Worm (Caenorhabditis elegans): Measurements from ENCODE around the gene srd-41.

DNA sequence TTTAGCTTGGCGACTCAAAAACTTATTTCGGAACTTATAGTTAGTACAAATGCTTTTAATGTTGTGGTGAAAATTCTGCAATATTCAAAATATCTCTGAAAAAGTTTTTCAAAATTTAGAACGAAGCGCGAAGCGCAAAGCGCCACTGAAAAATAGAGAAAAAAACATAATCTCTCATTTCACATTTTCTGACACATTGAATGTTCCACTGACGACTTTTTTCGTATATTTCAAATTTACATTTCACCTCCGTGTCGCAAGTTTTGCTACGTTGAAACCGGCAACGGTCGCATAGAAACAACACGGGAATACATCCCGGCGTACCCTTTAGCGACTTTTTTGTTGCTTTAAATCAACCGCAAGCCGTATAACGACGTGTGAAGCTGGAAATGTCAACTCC is 21.8 kb downstream of the srd-41 start, which contains the start of gene F42F12.14:
- no peak for TF ChIP-seq aly-2 (tag; optimal IDR thresholded peaks at IDR 0.05)
- TF ChIP-seq ztf-11 (tag; optimal IDR thresholded peaks at IDR 0.05) = no peak
- no peak for TF ChIP-seq skn-1 (tag; optimal IDR thresholded peaks at IDR 0.05)
- TF ChIP-seq unc-55 (GFP tag; optimal IDR thresholded peaks at IDR 0.05) = no peak
- no peak for TF ChIP-seq nhr-77 (tag; optimal IDR thresholded peaks at IDR 0.05)

All from whole organism, L2 larva.